Worm (Caenorhabditis elegans): Measurements from ENCODE around the gene ZK863.8.

The ZK863.8 gene

DNA sequence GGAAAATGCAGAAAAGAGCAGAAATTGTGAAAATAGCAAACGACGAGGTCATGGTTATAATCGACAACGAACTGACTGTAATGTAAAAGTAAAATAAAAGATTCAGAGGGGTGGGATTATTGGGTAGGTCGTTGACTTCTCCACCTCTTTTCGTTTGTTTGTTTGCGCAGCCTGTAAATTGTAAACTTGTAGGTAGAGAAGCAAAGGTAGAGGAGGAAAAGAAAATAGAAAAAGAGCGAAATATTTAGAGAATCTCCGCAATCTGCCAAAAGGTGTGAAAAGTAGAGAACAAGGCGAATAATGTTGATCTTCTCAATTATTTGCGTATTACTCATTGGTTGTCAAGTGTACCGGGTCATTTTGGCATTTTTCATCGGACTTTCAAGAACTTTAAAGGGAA lies at the start of gene ZK863.8:
TSS of gene ZK863.8 (minus strand) at position 173 of the 400 bp plus-strand sequence.
- TF ChIP-seq unc-62 (GFP tag; optimal IDR thresholded peaks at IDR 0.05): no peak

DNA sequence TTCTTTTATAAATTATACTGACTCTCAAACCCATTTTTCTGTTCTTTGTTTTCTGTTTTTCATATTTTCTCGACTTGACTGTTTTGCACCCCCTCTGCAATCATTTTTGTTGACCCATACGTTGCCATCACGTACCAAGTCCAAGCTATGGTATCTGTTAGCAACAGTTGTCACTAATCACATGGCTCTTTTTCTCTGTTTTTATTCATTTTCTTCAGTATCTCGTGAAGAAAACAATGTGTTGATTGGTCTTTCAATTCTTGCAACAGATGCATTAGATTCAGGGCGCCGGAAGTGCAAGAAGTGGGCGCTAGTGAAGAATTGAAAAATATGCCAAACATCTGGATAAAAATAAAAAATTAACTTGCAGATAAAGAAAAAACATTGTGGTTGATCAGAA lies 48.2 kb upstream of the ZK863.8 start:
- no peak for TF ChIP-seq unc-62 (GFP tag; optimal IDR thresholded peaks at IDR 0.05)

- TF ChIP-seq unc-62 (GFP tag; optimal IDR thresholded peaks at IDR 0.05): no peak
These were observed 47.1 kb upstream of the ZK863.8 start, which contains the start of gene myo-3 for ce11 chrV:12234293-12235004. Gene myo-3 (minus strand): TSS chrV:12234343.

ce11 chrV:12233425-12233824 lies 46.1 kb upstream of the ZK863.8 start:
- no peak for TF ChIP-seq unc-62 (GFP tag; optimal IDR thresholded peaks at IDR 0.05)

ce11 chrV:12213027-12213426 lies 25.7 kb upstream of the ZK863.8 start, which contains the start of gene vab-8:
Gene vab-8 (plus strand): TSS chrV:12213327.
- no peak for TF ChIP-seq unc-62 (GFP tag; optimal IDR thresholded peaks at IDR 0.05)

- no peak for TF ChIP-seq unc-62 (GFP tag; optimal IDR thresholded peaks at IDR 0.05)
These were observed 23.8 kb upstream of the ZK863.8 start for ce11 chrV:12211090-12211489.

DNA sequence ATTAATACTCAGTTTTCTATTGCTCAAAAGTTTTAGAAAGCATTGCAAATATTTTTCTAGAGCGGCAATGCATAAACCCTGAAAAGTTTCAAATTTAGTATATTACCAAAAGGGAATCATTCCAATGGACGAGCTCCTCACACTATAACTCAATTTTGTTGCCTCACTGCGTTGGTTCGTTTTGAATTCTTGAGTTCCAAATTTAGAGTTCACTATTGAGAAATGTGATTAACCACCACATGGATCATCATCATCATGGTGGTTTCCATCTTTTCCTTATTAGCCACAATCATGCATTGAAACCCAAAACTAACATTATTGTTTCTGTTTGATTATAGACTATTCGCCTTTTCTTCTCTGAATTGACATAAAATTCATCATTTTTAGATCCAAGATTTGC lies 22.6 kb upstream of the ZK863.8 start:
- TF ChIP-seq unc-62 (GFP tag; optimal IDR thresholded peaks at IDR 0.05): no peak

DNA sequence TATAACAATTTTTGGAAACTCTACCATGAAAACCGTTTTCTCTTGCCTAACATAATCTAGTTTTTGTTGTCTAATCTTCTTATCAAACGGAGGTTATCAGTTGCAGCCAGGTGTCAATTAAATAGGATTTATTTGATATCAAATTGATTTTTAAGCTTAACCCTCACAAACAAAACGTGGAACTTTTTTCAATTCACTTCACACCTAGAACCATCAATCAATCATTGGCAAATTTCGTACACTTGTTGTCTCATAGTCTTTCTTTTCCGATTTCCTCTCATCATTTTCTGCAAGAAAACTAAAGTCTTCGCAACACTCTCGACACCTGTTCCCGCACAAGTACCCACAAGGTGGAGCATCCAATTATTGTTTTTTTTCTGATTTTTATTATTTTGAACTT lies 21.4 kb upstream of the ZK863.8 start:
- TF ChIP-seq unc-62 (GFP tag; optimal IDR thresholded peaks at IDR 0.05): no peak

ce11 chrV:12199474-12199873 lies 12.2 kb upstream of the ZK863.8 start:
- no peak for TF ChIP-seq unc-62 (GFP tag; optimal IDR thresholded peaks at IDR 0.05)

ce11 chrV:12198545-12198944 lies 11.2 kb upstream of the ZK863.8 start, which contains the start of gene lon-3:
Gene lon-3 (minus strand): TSS chrV:12198645.
- TF ChIP-seq unc-62 (GFP tag; optimal IDR thresholded peaks at IDR 0.05): no peak

DNA sequence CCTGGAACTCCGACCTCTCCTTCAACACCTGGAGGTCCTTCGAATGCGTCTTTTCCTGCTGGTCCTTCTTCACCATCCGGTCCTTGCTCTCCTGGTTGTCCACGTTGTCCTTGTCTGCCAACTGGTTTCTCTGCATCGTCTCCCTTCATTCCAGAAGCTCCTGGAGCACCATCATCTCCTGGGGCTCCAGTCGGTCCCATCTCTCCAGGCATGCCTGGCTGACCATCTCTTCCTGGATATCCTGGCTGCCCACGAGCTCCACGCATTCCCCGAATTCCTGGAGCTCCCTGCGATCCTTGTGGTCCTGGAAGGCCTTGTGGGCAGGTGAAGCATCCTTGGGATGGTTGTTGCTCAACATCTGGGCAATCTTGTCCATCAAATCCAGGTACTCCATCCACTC lies 10.4 kb upstream of the ZK863.8 start:
- TF ChIP-seq unc-62 (GFP tag; optimal IDR thresholded peaks at IDR 0.05): no peak

ce11 chrV:12196659-12197058 lies 9.3 kb upstream of the ZK863.8 start:
- TF ChIP-seq unc-62 (GFP tag; optimal IDR thresholded peaks at IDR 0.05): no peak

ce11 chrV:12195845-12196244 lies 8.5 kb upstream of the ZK863.8 start, which contains the start of gene ZK836.3:
Gene ZK836.3 (minus strand): TSS chrV:12195945.
- no peak for TF ChIP-seq unc-62 (GFP tag; optimal IDR thresholded peaks at IDR 0.05)

- no peak for TF ChIP-seq unc-62 (GFP tag; optimal IDR thresholded peaks at IDR 0.05)
These were observed 7.0 kb upstream of the ZK863.8 start, which contains the start of gene ogdh-2 for ce11 chrV:12194275-12194674. Gene ogdh-2 (plus strand): TSS chrV:12194507.

ce11 chrV:12192129-12192528 lies 4.8 kb upstream of the ZK863.8 start, which contains the start of gene rnp-1:
Gene rnp-1 (plus strand): TSS chrV:12192273.
- TF ChIP-seq unc-62 (GFP tag; optimal IDR thresholded peaks at IDR 0.05): no peak

ce11 chrV:12190943-12191569 lies 3.7 kb upstream of the ZK863.8 start, which contains the start of gene dpy-30:
Gene dpy-30 (plus strand): TSS chrV:12191519.
- TF ChIP-seq unc-62 (GFP tag; optimal IDR thresholded peaks at IDR 0.05): no peak

DNA sequence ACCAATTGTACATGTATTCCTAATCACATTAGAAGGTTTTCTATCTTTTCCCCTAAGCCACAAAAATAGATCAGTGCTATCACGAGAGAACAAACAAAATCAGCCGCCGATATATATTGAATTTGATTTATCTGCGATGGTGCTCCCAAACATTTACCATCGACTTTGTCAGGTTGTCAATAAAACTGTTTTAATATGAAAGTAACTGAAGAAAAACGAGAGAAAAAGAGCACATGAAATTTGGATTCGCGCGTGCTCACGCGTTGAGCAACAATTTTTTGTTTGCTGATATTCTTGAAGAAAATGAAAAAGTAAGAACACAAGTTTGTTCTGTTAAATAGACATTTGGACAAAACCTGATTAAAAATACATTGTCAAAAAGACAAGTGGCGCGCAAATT lies 1.5 kb upstream of the ZK863.8 start:
- TF ChIP-seq unc-62 (GFP tag; optimal IDR thresholded peaks at IDR 0.05): no peak

Data from whole organism, dauer.